Worm (Caenorhabditis elegans): ENCODE results near the gene polh-1.

Gene polh-1

DNA sequence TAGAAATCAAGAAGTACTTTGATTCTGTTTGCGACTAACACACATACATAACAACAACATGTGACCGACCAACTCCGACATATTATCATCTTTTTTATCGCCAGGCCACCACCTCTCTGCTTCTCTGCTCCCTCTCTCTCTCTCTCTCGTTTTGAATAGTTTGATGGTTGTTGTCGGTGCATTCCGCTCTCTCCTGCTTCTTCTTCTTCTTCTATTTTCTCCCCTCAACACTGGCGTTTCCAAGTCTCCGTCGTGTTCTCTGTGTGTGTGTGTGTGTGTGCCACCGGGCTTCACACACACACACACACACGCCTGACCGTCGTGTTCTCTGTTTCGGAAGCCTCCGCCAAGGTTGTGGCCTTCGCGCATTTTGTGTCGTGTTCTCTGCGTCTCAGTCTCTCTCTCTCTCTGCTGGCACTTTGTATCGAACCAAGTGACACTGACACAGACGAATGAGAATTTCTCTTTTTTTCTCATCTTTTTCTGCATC, 25.0 kb downstream of the polh-1 start (continued):
- no peak for TF ChIP-seq K02D7.2 (tag; optimal IDR thresholded peaks at IDR 0.05)
- TF ChIP-seq fax-1 (tag; optimal IDR thresholded peaks at IDR 0.05): peak; percentile 51
- TF ChIP-seq ttx-3 (tag; optimal IDR thresholded peaks at IDR 0.05): no peak
- TF ChIP-seq C08G9.2 (tag; optimal IDR thresholded peaks at IDR 0.05): peak; percentile 66
- TF ChIP-seq ceh-19 (GFP tag; optimal IDR thresholded peaks at IDR 0.05): peak; percentile 1
- TF ChIP-seq ets-4 (tag; optimal IDR thresholded peaks at IDR 0.05): peak; percentile 81
- no peak for TF ChIP-seq nhr-11 (tag; optimal IDR thresholded peaks at IDR 0.05)
- TF ChIP-seq pag-3 (tag; optimal IDR thresholded peaks at IDR 0.05; ENCODE audit: borderline replicate concordance): peak; percentile 54
- TF ChIP-seq ceh-48 (tag; optimal IDR thresholded peaks at IDR 0.05): no peak
- TF ChIP-seq T23F11.4 (GFP tag; optimal IDR thresholded peaks at IDR 0.05): no peak
- TF ChIP-seq pat-9 (tag; optimal IDR thresholded peaks at IDR 0.05): peak; percentile 44
- no peak for TF ChIP-seq hlh-13 (GFP tag; optimal IDR thresholded peaks at IDR 0.05)
- TF ChIP-seq odd-2 (tag; optimal IDR thresholded peaks at IDR 0.05): no peak
- no peak for TF ChIP-seq gmeb-2 (tag; optimal IDR thresholded peaks at IDR 0.05)
- TF ChIP-seq hlh-30 (tag; optimal IDR thresholded peaks at IDR 0.05; ENCODE audit: insufficient read depth): peak; percentile 84
- TF ChIP-seq pha-2 (tag; optimal IDR thresholded peaks at IDR 0.05): peak; percentile 50
- TF ChIP-seq syd-9 (tag; optimal IDR thresholded peaks at IDR 0.05): peak; percentile 64
- TF ChIP-seq che-1 (tag; optimal IDR thresholded peaks at IDR 0.05): no peak
- TF ChIP-seq pros-1 (tag; optimal IDR thresholded peaks at IDR 0.05): peak; percentile 69
- peak; percentile 23 for TF ChIP-seq zip-5 (tag; optimal IDR thresholded peaks at IDR 0.05)
- peak; percentile 23 for TF ChIP-seq lin-11 (tag; optimal IDR thresholded peaks at IDR 0.05)
- peak; percentile 25 for TF ChIP-seq sdc-2 (tag; optimal IDR thresholded peaks at IDR 0.05)
- TF ChIP-seq K09A11.1 (tag; optimal IDR thresholded peaks at IDR 0.05; ENCODE audit: insufficient read depth): peak; percentile 82

DNA sequence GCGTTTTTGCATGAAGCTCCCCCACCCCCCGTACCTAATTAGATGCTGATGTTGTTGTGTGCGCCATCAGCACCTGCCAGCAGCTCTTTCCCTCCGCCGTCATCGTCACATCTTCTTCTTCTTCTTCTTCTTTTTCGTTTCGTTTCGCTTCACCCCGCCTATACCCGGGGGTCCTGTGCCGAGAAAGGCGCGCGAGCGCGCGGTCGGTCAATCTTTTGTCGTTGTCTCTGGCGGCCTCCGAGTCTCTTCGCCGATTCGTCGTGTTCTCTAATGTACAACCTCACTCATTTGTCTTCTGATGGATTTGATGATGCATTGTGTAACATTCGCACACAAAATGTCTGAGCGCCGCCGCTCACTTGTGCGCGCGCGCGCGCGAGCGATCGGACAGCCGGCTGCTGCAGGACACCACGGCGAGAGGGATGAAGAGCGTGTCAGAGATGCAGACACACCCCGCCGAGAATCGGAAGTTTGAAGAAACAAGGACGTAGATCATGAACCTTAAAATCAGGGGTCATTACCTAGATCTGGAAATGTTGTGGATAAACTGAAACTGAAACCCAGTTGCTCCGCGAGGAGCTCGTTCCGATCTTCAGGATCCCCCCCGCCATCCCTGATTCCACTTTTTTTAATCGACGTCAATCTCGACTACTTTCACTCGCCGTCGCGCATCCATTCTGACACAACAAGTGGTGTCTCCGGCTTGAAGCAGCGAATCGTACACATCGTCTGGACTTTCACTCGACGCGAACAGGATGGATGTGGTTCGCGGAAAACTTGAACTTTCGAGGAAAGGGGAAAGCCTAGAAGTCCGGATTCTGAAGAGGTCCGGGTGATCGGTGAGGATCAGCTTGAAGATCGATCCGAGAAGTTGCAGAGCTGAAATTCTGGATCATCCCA, 26.4 kb downstream of the polh-1 start:
- TF ChIP-seq K09A11.1 (tag; optimal IDR thresholded peaks at IDR 0.05; ENCODE audit: insufficient read depth) (peak; percentile 66), ets-4 (tag; optimal IDR thresholded peaks at IDR 0.05) (peak; percentile 66), nhr-232 (tag; optimal IDR thresholded peaks at IDR 0.05) (no peak), ceh-2 (tag; optimal IDR thresholded peaks at IDR 0.05) (peak; percentile 74), pat-9 (tag; optimal IDR thresholded peaks at IDR 0.05) (peak; percentile 92), pros-1 (tag; optimal IDR thresholded peaks at IDR 0.05) (peak; percentile 92), ceh-48 (tag; optimal IDR thresholded peaks at IDR 0.05) (no peak), pqm-1 (tag; optimal IDR thresholded peaks at IDR 0.05) (no peak), sox-4 (tag; optimal IDR thresholded peaks at IDR 0.05) (no peak), dve-1 (tag; optimal IDR thresholded peaks at IDR 0.05) (peak; percentile 7), ceh-34 (tag; optimal IDR thresholded peaks at IDR 0.05) (peak; percentile 82), tbx-2 (tag; optimal IDR thresholded peaks at IDR 0.05) (peak; percentile 93), ttx-3 (tag; optimal IDR thresholded peaks at IDR 0.05) (peak; percentile 6), nfya-1 (tag; optimal IDR thresholded peaks at IDR 0.05) (peak; percentile 87), hlh-30 (tag; optimal IDR thresholded peaks at IDR 0.05; ENCODE audit: insufficient read depth) (peak; percentile 57), F13H6.1 (tag; optimal IDR thresholded peaks at IDR 0.05) (peak; percentile 90), C08G9.2 (tag; optimal IDR thresholded peaks at IDR 0.05) (peak; percentile 41), sdc-2 (tag; optimal IDR thresholded peaks at IDR 0.05) (no peak), ref-2 (tag; optimal IDR thresholded peaks at IDR 0.05) (peak; percentile 94), unc-86 (tag; optimal IDR thresholded peaks at IDR 0.05) (peak; percentile 62), ceh-19 (GFP tag; optimal IDR thresholded peaks at IDR 0.05) (peak; percentile 78), syd-9 (tag; optimal IDR thresholded peaks at IDR 0.05) (peak; percentile 54), unc-55 (GFP tag; optimal IDR thresholded peaks at IDR 0.05) (peak; percentile 99), tbx-7 (tag; optimal IDR thresholded peaks at IDR 0.05) (peak; percentile 17), T23F11.4 (GFP tag; optimal IDR thresholded peaks at IDR 0.05) (peak; percentile 25), fax-1 (tag; optimal IDR thresholded peaks at IDR 0.05) (peak; percentile 7), ceh-31 (tag; optimal IDR thresholded peaks at IDR 0.05) (peak; percentile 83), ceh-14 (tag; optimal IDR thresholded peaks at IDR 0.05) (peak; percentile 83), madf-2 (tag; optimal IDR thresholded peaks at IDR 0.05) (peak; percentile 14), ztf-16 (tag; optimal IDR thresholded peaks at IDR 0.05) (peak; percentile 34), unc-3 (GFP tag; conservative IDR thresholded peaks at IDR 0.05) (no peak), unc-3 (tag; optimal IDR thresholded peaks at IDR 0.05) (peak; percentile 13), ceh-18 (tag; optimal IDR thresholded peaks at IDR 0.05) (peak; percentile 94), dmd-4 (tag; optimal IDR thresholded peaks at IDR 0.05; ENCODE audit: borderline replicate concordance) (peak; percentile 87), pax-1 (tag; optimal IDR thresholded peaks at IDR 0.05) (no peak), eyg-1 (tag; optimal IDR thresholded peaks at IDR 0.05) (peak; percentile 41)

All from whole organism, late embryonic.